Worm (Caenorhabditis elegans): ENCODE measurements around the gene gst-36.

Gene gst-36

ce11 chrX:9846975-9847374, 15.8 kb downstream of the gst-36 start, which contains the start of gene vab-15:
Gene vab-15 (plus strand): TSS chrX:9847275.
- TF ChIP-seq fkh-8 (tag; optimal IDR thresholded peaks at IDR 0.05), result no peak

DNA sequence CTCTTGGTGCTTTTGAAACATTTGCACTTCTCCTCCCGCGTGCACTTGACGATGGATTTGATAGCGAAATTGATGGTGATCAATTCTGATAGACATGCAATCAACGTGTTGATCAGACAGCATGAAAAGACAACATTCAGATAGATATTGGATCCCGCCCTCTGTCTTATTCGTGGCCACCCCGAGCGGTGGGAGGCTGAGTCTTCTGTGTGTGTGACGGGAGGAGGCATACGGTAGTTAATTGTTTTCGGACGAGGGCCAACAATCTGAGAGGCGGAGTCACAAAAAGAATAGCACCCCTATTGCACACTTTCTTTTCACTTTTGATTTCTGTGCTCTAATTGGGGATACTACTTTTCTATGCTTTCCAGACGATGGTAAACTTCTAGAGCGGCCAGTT, 16.8 kb downstream of the gst-36 start:
- TF ChIP-seq lin-14 (GFP tag; optimal IDR thresholded peaks at IDR 0.05), result peak; percentile 36
- no peak for TF ChIP-seq dsc-1 (tag; optimal IDR thresholded peaks at IDR 0.05)
- no peak for TF ChIP-seq unc-62 (GFP tag; optimal IDR thresholded peaks at IDR 0.05)
- no peak for TF ChIP-seq pax-3 (tag; optimal IDR thresholded peaks at IDR 0.05)
- peak; percentile 99 for TF ChIP-seq vab-15 (tag; optimal IDR thresholded peaks at IDR 0.05)
- no peak for TF ChIP-seq sup-37 (GFP tag; optimal IDR thresholded peaks at IDR 0.05)
- TF ChIP-seq pag-3 (tag; optimal IDR thresholded peaks at IDR 0.05; ENCODE audit: borderline replicate concordance, insufficient read depth), result no peak
- TF ChIP-seq grh-1 (GFP tag; IDR thresholded peaks at IDR 0.05), result no peak
- TF ChIP-seq lsy-2 (tag; optimal IDR thresholded peaks at IDR 0.05), result peak; percentile 30 to 74
- no peak for TF ChIP-seq fkh-8 (tag; optimal IDR thresholded peaks at IDR 0.05)
- TF ChIP-seq aha-1 (tag; optimal IDR thresholded peaks at IDR 0.05), result no peak
- peak; percentile 24 for TF ChIP-seq nhr-71 (tag; optimal IDR thresholded peaks at IDR 0.05)
- no peak for TF ChIP-seq nhr-11 (tag; optimal IDR thresholded peaks at IDR 0.05)
- TF ChIP-seq nhr-28 (tag; optimal IDR thresholded peaks at IDR 0.05), result no peak
- 0 out of 2 replicates have a peak, but pooled peaks have one; percentile 11 for TF ChIP-seq nhr-19 (GFP tag; conservative IDR thresholded peaks at IDR 0.05)
- TF ChIP-seq irx-1 (tag; optimal IDR thresholded peaks at IDR 0.05), result no peak
- TF ChIP-seq egl-27 (tag; optimal IDR thresholded peaks at IDR 0.05), result no peak
- peak; percentile 67 for TF ChIP-seq rnt-1 (tag; optimal IDR thresholded peaks at IDR 0.05)
- no peak for TF ChIP-seq ceh-8 (GFP tag; optimal IDR thresholded peaks at IDR 0.05)
- TF ChIP-seq mep-1 (tag; optimal IDR thresholded peaks at IDR 0.05), result no peak
- TF ChIP-seq sptf-1 (tag; optimal IDR thresholded peaks at IDR 0.05), result no peak
- TF ChIP-seq tlp-1 (tag; optimal IDR thresholded peaks at IDR 0.05), result no peak
- no peak for TF ChIP-seq nhr-84 (tag; optimal IDR thresholded peaks at IDR 0.05)
- TF ChIP-seq snu-23 (GFP tag; optimal IDR thresholded peaks at IDR 0.05), result no peak
- TF ChIP-seq nhr-12 (tag; optimal IDR thresholded peaks at IDR 0.05), result no peak

DNA sequence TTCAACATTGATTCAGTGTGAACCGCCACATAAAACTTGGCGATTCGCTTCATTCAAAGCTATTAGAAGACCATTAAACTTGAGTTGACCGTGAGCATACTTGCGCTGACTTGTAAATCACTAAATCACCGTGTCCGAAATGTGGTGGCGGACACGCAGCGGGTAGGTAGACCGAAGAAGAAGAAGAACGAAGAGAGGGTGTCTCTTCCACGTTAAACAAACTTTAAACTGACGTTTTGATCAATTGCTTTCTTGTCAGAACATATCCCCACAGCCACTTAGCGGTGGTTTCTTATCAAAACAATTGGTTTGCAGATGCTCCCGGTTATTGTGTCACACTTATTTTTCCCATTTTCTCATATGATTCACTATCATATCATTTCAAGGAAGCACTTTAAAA, 19.2 kb downstream of the gst-36 start:
- peak; percentile 46 for TF ChIP-seq rnt-1 (tag; optimal IDR thresholded peaks at IDR 0.05)
- TF ChIP-seq lin-14 (GFP tag; optimal IDR thresholded peaks at IDR 0.05), result peak; percentile 7
- no peak for TF ChIP-seq F16B12.6 (tag; optimal IDR thresholded peaks at IDR 0.05)

DNA sequence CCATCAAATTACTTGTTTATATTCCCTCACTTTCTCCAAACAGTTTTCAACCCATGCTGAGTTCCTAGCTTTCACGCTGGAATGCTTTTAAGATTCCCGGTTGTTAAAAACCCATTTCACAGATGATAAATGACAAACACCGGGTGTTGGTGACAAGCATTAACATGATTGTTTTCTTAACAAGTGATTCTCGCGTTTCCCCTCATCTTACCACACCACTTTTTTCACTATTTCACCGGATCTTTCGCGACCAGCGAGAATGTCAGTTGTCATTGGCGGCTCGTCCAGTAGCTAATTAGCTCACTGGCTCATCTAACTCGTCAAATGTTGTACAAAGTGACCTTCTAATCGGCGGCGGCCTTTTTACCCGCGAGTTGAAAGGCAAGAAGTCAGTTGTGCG, 20.7 kb downstream of the gst-36 start:
- no peak for TF ChIP-seq efl-3 (GFP tag; optimal IDR thresholded peaks at IDR 0.05)
- no peak for TF ChIP-seq efl-1 (optimal IDR thresholded peaks at IDR 0.05)
- TF ChIP-seq efl-1 (GFP tag; optimal IDR thresholded peaks at IDR 0.05 in 1 of 2), result no peak
- TF ChIP-seq nhr-47 (tag; optimal IDR thresholded peaks at IDR 0.05), result no peak
- no peak for TF ChIP-seq ceh-63 (GFP tag; optimal IDR thresholded peaks at IDR 0.05)
- no peak for TF ChIP-seq pag-3 (tag; optimal IDR thresholded peaks at IDR 0.05; ENCODE audit: borderline replicate concordance, insufficient read depth)
- peak; percentile 25 for TF ChIP-seq nhr-71 (tag; optimal IDR thresholded peaks at IDR 0.05)
- TF ChIP-seq F16B12.6 (tag; optimal IDR thresholded peaks at IDR 0.05), result no peak
- no peak for TF ChIP-seq nhr-84 (tag; optimal IDR thresholded peaks at IDR 0.05)
- no peak for TF ChIP-seq egl-13 (tag; optimal IDR thresholded peaks at IDR 0.05)
- TF ChIP-seq hlh-17 (GFP tag; optimal IDR thresholded peaks at IDR 0.05; ENCODE audit: borderline replicate concordance), result no peak
- no peak for TF ChIP-seq lir-3 (tag; optimal IDR thresholded peaks at IDR 0.05; ENCODE audit: poor library complexity)
- TF ChIP-seq lin-13 (GFP tag; optimal IDR thresholded peaks at IDR 0.05), result no peak
- TF ChIP-seq unc-30 (tag; optimal IDR thresholded peaks at IDR 0.05), result no peak
- TF ChIP-seq mab-9 (GFP tag; IDR thresholded peaks at IDR 0.05), result no peak
- no peak for TF ChIP-seq snu-23 (GFP tag; optimal IDR thresholded peaks at IDR 0.05)
- peak; percentile 45 for TF ChIP-seq lin-14 (GFP tag; optimal IDR thresholded peaks at IDR 0.05)
- TF ChIP-seq dpl-1 (GFP tag; optimal IDR thresholded peaks at IDR 0.05), result no peak
- no peak for TF ChIP-seq fos-1 (tag; optimal IDR thresholded peaks at IDR 0.05)
- no peak for TF ChIP-seq nhr-12 (tag; optimal IDR thresholded peaks at IDR 0.05)
- TF ChIP-seq rnt-1 (tag; optimal IDR thresholded peaks at IDR 0.05), result peak; percentile 81
- no peak for TF ChIP-seq lin-15B (tag; optimal IDR thresholded peaks at IDR 0.05)

Data from whole organism, L1 larva.